Worm (Caenorhabditis elegans): ENCODE results near the gene F35C11.7.

ce11 chrII:8232489-8232888 is 23.6 kb upstream of the F35C11.7 start, which contains the start of gene M110.7:
- TF ChIP-seq elt-1 (tag; optimal IDR thresholded peaks at IDR 0.05; ENCODE audit: borderline replicate concordance, insufficient read depth) (no peak), elt-3 (tag; optimal IDR thresholded peaks at IDR 0.05) (no peak), nhr-28 (tag; optimal IDR thresholded peaks at IDR 0.05) (no peak), unc-62 (GFP tag; optimal IDR thresholded peaks at IDR 0.05) (no peak), ham-2 (GFP tag; optimal IDR thresholded peaks at IDR 0.05) (no peak), lin-32 (GFP tag; optimal IDR thresholded peaks at IDR 0.05) (no peak), mls-2 (tag; optimal IDR thresholded peaks at IDR 0.05) (no peak), lsy-2 (tag; optimal IDR thresholded peaks at IDR 0.05) (no peak), snpc-4 (tag; optimal IDR thresholded peaks at IDR 0.05) (no peak), nhr-76 (tag; optimal IDR thresholded peaks at IDR 0.05) (no peak)

Measured in whole organism, mixed stage, embryonic.